Worm (Caenorhabditis elegans): ENCODE measurements around the gene math-25.

The math-25 gene

ce11 chrII:1922665-1923187, 26.9 kb downstream of the math-25 start, which contains the start of the genes bath-2 and F52C6.4:
Gene bath-2 (minus strand): TSS chrII:1922765.
Gene F52C6.4 (plus strand): TSS chrII:1923137.
- TF ChIP-seq ctbp-1 (GFP tag; IDR thresholded peaks at IDR 0.05) (no peak), F26F4.8 (GFP tag; conservative IDR thresholded peaks at IDR 0.05) (no peak), aha-1 (tag) (peak; percentile 5), lsy-2 (tag; optimal IDR thresholded peaks at IDR 0.05) (no peak)

- TF ChIP-seq nhr-11 (tag; optimal IDR thresholded peaks at IDR 0.05): no peak
- no peak for TF ChIP-seq hlh-11 (tag; optimal IDR thresholded peaks at IDR 0.05)
- TF ChIP-seq mdl-1 (tag; optimal IDR thresholded peaks at IDR 0.05): no peak
These were observed 28.6 kb downstream of the math-25 start, which contains the start of gene F52C6.3 for ce11 chrII:1924459-1924858. Gene F52C6.3 (plus strand): TSS chrII:1924759.

ce11 chrII:1926162-1926561, 30.3 kb downstream of the math-25 start, which contains the start of gene F52C6.2:
Gene F52C6.2 (plus strand): TSS chrII:1926462.
- TF ChIP-seq dve-1 (tag; optimal IDR thresholded peaks at IDR 0.05; ENCODE audit: insufficient read depth) (no peak), daf-8 (GFP tag; IDR thresholded peaks at IDR 0.05) (no peak), lin-29 (GFP tag; IDR thresholded peaks at IDR 0.05) (no peak), ceh-20 (GFP tag; IDR thresholded peaks at IDR 0.05) (no peak), nhr-76 (tag; optimal IDR thresholded peaks at IDR 0.05) (no peak), nhr-102 (tag; optimal IDR thresholded peaks at IDR 0.05) (no peak), aha-1 (tag) (no peak), aly-2 (tag; optimal IDR thresholded peaks at IDR 0.05) (no peak), mes-2 (tag; optimal IDR thresholded peaks at IDR 0.05; ENCODE audit: poor library complexity, severe bottlenecking) (no peak)

ce11 chrII:1928578-1928977, 32.7 kb downstream of the math-25 start:
- TF ChIP-seq lin-38 (GFP tag; IDR thresholded peaks at IDR 0.05) (peak; percentile 30; the same call in 1 of the 2 replicates), aha-1 (tag) (peak; percentile 25), cey-2 (tag; optimal IDR thresholded peaks at IDR 0.05; ENCODE audit: borderline replicate concordance, insufficient read depth) (no peak)

- TF ChIP-seq php-3 (GFP tag; IDR thresholded peaks at IDR 0.05) (peak; percentile 78), hmg-1.1 (GFP tag; IDR thresholded peaks at IDR 0.05) (no peak)
These were observed 43.8 kb downstream of the math-25 start, which contains the start of gene ZK250.13 for ce11 chrII:1939652-1940051. Gene ZK250.13 (minus strand): TSS chrII:1939752.

ce11 chrII:1945093-1945492, 49.2 kb downstream of the math-25 start, which contains the start of gene ZK250.14:
Gene ZK250.14 (minus strand): TSS chrII:1945193.
- TF ChIP-seq Y48G9A.11 (GFP tag; IDR thresholded peaks at IDR 0.05) (no peak), hlh-30 (tag; optimal IDR thresholded peaks at IDR 0.05; ENCODE audit: insufficient read depth) (no peak), lir-3 (tag; optimal IDR thresholded peaks at IDR 0.05) (no peak), php-3 (GFP tag; IDR thresholded peaks at IDR 0.05) (no peak), madf-5 (GFP tag; IDR thresholded peaks at IDR 0.05) (no peak), daf-8 (GFP tag; IDR thresholded peaks at IDR 0.05) (no peak), nhr-6 (tag; optimal IDR thresholded peaks at IDR 0.05) (no peak), spr-1 (tag; optimal IDR thresholded peaks at IDR 0.05) (no peak), Y5F2A.4 (GFP tag; optimal IDR thresholded peaks at IDR 0.05) (no peak), ces-1 (GFP tag; optimal IDR thresholded peaks at IDR 0.05) (no peak), mdl-1 (tag; optimal IDR thresholded peaks at IDR 0.05) (no peak), F26F4.8 (GFP tag; conservative IDR thresholded peaks at IDR 0.05) (no peak), zag-1 (tag; optimal IDR thresholded peaks at IDR 0.05) (no peak), jun-1 (tag; optimal IDR thresholded peaks at IDR 0.05) (no peak), daf-16 (GFP tag; optimal IDR thresholded peaks at IDR 0.05) (no peak), daf-16 (tag; optimal IDR thresholded peaks at IDR 0.05) (no peak), daf-19 (GFP tag; conservative IDR thresholded peaks at IDR 0.05) (no peak), nhr-111 (GFP tag; optimal IDR thresholded peaks at IDR 0.05) (no peak), ztf-7 (tag; optimal IDR thresholded peaks at IDR 0.05) (no peak), skn-1 (tag; optimal IDR thresholded peaks at IDR 0.05) (no peak), mxl-2 (GFP tag; conservative IDR thresholded peaks at IDR 0.05) (no peak)
